Fruit fly (Drosophila melanogaster) whole organism, wandering third instar larva: ENCODE measurements around the gene CG34456.

Experiments used
- Abd-B ChIP-seq: fragments of >200 bp; optimal IDR thresholded peaks from 2 replicates; lab custom pipeline; 2017; ENCODE audit warnings: missing biosample characterization, missing genetic modification characterization
- Dfd ChIP-seq: fragments of >200 bp; optimal IDR thresholded peaks from 2 replicates; lab custom pipeline; 2017; ENCODE audit warnings: missing biosample characterization, missing genetic modification characterization
- Mio ChIP-seq: sonication (Bioruptor generic); optimal IDR thresholded peaks from 2 replicates; lab custom pipeline; 2016; ENCODE audit warnings: missing biosample characterization, missing genetic modification characterization
- OdsH ChIP-seq: fragments of 200-800 bp; sonication (Bioruptor generic); optimal IDR thresholded peaks from 2 replicates; lab custom pipeline; 2016; ENCODE audit warnings: missing biosample characterization, mild to moderate bottlenecking, missing genetic modification characterization
- Vsx2 ChIP-seq: fragments of 200-300, 225-300 bp; sonication (Bioruptor generic); optimal IDR thresholded peaks from 2 replicates; lab custom pipeline; 2018; ENCODE audit warnings: missing biosample characterization, missing genetic modification characterization; ENCODE audit not compliant: partially characterized antibody
- dmrt93B ChIP-seq: fragments of 200-800 bp; sonication (Bioruptor generic); optimal IDR thresholded peaks from 2 replicates; lab custom pipeline; 2018; ENCODE audit warnings: missing biosample characterization, mild to moderate bottlenecking, missing genetic modification characterization
- dsf ChIP-seq: sonication (Bioruptor generic); optimal IDR thresholded peaks from 2 replicates; lab custom pipeline; 2016; ENCODE audit warnings: missing biosample characterization, missing genetic modification characterization, borderline replicate concordance
- fru ChIP-seq: fragments of 200-800 bp; sonication (Bioruptor generic); optimal IDR thresholded peaks from 3 replicates; lab custom pipeline; 2016; ENCODE audit warnings: missing biosample characterization, mild to moderate bottlenecking, missing genetic modification characterization
- h ChIP-seq: fragments of 200-800 bp; sonication (Bioruptor generic); optimal IDR thresholded peaks from 3 replicates; lab custom pipeline; 2016; ENCODE audit warnings: missing biosample characterization, mild to moderate bottlenecking, missing genetic modification characterization
- pan ChIP-seq: fragments of >200 bp; optimal IDR thresholded peaks from 2 replicates; lab custom pipeline; 2017
- psq ChIP-seq: fragments of 200-800 bp; sonication (Bioruptor generic); optimal IDR thresholded peaks from 3 replicates; lab custom pipeline; 2017; ENCODE audit warnings: missing biosample characterization, mild to moderate bottlenecking, missing genetic modification characterization, moderate library complexity
- usp ChIP-seq: fragments of >200 bp; optimal IDR thresholded peaks from 2 replicates; lab custom pipeline; 2017; ENCODE audit warnings: missing biosample characterization, missing genetic modification characterization

- no peak for TF ChIP-seq pan (lab: Kevin White, UChicago)
- no peak for TF ChIP-seq Mio (GFP tag; lab: Kevin White, UChicago)
- no peak for TF ChIP-seq dsf
- no peak for TF ChIP-seq Abd-B
- no peak for TF ChIP-seq psq (GFP tag; lab: Kevin White, UChicago)
- TF ChIP-seq dmrt93B (GFP tag; lab: Kevin White, UChicago) = no peak
- TF ChIP-seq usp (GFP tag; lab: Kevin White, UChicago) = no peak
- TF ChIP-seq Dfd = no peak
- no peak for TF ChIP-seq fru (GFP tag; lab: Kevin White, UChicago)
- TF ChIP-seq OdsH (GFP tag; lab: Kevin White, UChicago) = no peak
- TF ChIP-seq h (GFP tag; lab: Kevin White, UChicago) = no peak
- TF ChIP-seq Vsx2 (GFP tag; lab: Kevin White, UChicago) = no peak
These were observed 36.6 kb downstream of the CG34456 start for dm6 chr3L:9398435-9398981.
